Worm (Caenorhabditis elegans): ENCODE data around the gene W06F12.2.
A peak's percentile ranks its signal among the peaks of the same experiment; 100 is the strongest.

Gene W06F12.2

ce11 chrIII:13778816-13779215, 47.3 kb upstream of the W06F12.2 start:
- TF ChIP-seq hlh-12 (tag; optimal IDR thresholded peaks at IDR 0.05) (no peak), ama-1 (optimal IDR thresholded peaks at IDR 0.05) (no peak), ama-1 (GFP tag; optimal IDR thresholded peaks at IDR 0.05) (peak in 1 of 2 experiments; percentile 11), cebp-1 (GFP tag; IDR thresholded peaks at IDR 0.05) (no peak), cebp-1 (tag; optimal IDR thresholded peaks at IDR 0.05) (no peak)

ce11 chrIII:13772876-13773275, 41.4 kb upstream of the W06F12.2 start, which contains the start of gene mdt-29:
TSS of gene mdt-29 (plus strand) at chrIII:13773176.
- TF ChIP-seq madf-10 (tag; optimal IDR thresholded peaks at IDR 0.05) (no peak), B0336.3 (GFP tag; IDR thresholded peaks at IDR 0.05) (no peak), F57A8.1 (GFP tag; optimal IDR thresholded peaks at IDR 0.05) (no peak), hmg-20 (GFP tag; IDR thresholded peaks at IDR 0.05) (no peak), zim-3 (tag; optimal IDR thresholded peaks at IDR 0.05) (no peak), ceh-40 (GFP tag; IDR thresholded peaks at IDR 0.05) (no peak), cebp-1 (GFP tag; IDR thresholded peaks at IDR 0.05) (no peak), cebp-1 (tag; optimal IDR thresholded peaks at IDR 0.05) (no peak), nfya-2 (GFP tag; IDR thresholded peaks at IDR 0.05) (no peak), him-1 (tag; optimal IDR thresholded peaks at IDR 0.05) (no peak), C06A6.2 (GFP tag; conservative IDR thresholded peaks at IDR 0.05) (no peak), D2030.7 (GFP tag; IDR thresholded peaks at IDR 0.05) (no peak), mes-4 (tag; optimal IDR thresholded peaks at IDR 0.05) (no peak)

- TF ChIP-seq aptf-2 (GFP tag; conservative IDR thresholded peaks at IDR 0.05) (no peak), D2030.7 (GFP tag; IDR thresholded peaks at IDR 0.05) (peak; percentile 63), bed-1 (GFP tag; IDR thresholded peaks at IDR 0.05) (no peak), lsl-1 (GFP tag; optimal IDR thresholded peaks at IDR 0.05) (peak; percentile 6), lin-54 (GFP tag; optimal IDR thresholded peaks at IDR 0.05) (peak; percentile 58), ztf-22 (GFP tag; optimal IDR thresholded peaks at IDR 0.05) (no peak), hmg-1.2 (GFP tag; IDR thresholded peaks at IDR 0.05) (peak; percentile 22; the same call in 1 of the 2 replicates), snpc-4 (GFP tag; optimal IDR thresholded peaks at IDR 0.05) (no peak), snpc-4 (tag; optimal IDR thresholded peaks at IDR 0.05) (peak in 1 of 4 experiments; percentile 40), F23B12.7 (tag; optimal IDR thresholded peaks at IDR 0.05; ENCODE audit: insufficient read depth) (peak; percentile 27), efl-1 (GFP tag; optimal IDR thresholded peaks at IDR 0.05) (peak; percentile 36), mcd-1 (GFP tag; IDR thresholded peaks at IDR 0.05) (peak; percentile 83), Y53F4B.3 (GFP tag; IDR thresholded peaks at IDR 0.05) (no peak), madf-3 (GFP tag; IDR thresholded peaks at IDR 0.05) (peak; percentile 98), snpc-3.4 (tag; optimal IDR thresholded peaks at IDR 0.05) (peak; percentile 14)
These were observed 39.7 kb upstream of the W06F12.2 start, which contains the start of the genes cyk-4 and pdr-1 for ce11 chrIII:13771145-13771544. TSS of gene cyk-4 (minus strand) at chrIII:13771224. TSS of gene pdr-1 (plus strand) at chrIII:13771513.

- TF ChIP-seq nfyb-1 (GFP tag; IDR thresholded peaks at IDR 0.05) = no peak
- no peak for TF ChIP-seq ama-1 (optimal IDR thresholded peaks at IDR 0.05)
- no peak for TF ChIP-seq ama-1 (GFP tag; optimal IDR thresholded peaks at IDR 0.05)
- TF ChIP-seq lir-1 (GFP tag; conservative IDR thresholded peaks at IDR 0.05) = no peak
- no peak for TF ChIP-seq lin-26 (GFP tag; IDR thresholded peaks at IDR 0.05)
- no peak for TF ChIP-seq F22D6.2 (tag; optimal IDR thresholded peaks at IDR 0.05)
- TF ChIP-seq ztf-28 (GFP tag; IDR thresholded peaks at IDR 0.05) = no peak
- TF ChIP-seq hsf-1 (GFP tag; IDR thresholded peaks at IDR 0.05) = no peak
- no peak for TF ChIP-seq egl-44 (GFP tag; IDR thresholded peaks at IDR 0.05)
- no peak for TF ChIP-seq Y79H2A.3 (GFP tag; conservative IDR thresholded peaks at IDR 0.05)
These were observed 38.5 kb upstream of the W06F12.2 start for ce11 chrIII:13770017-13770416.
